Worm (Caenorhabditis elegans): ENCODE measurements around the gene F58F12.3.
A peak's percentile ranks its signal among the peaks of the same experiment; 100 is the strongest.

ce11 chrII:6347341-6348118 lies 43.6 kb downstream of the F58F12.3 start, which contains the start of gene lgg-1:
- TF ChIP-seq ama-1 (optimal IDR thresholded peaks at IDR 0.05) (peak; percentile 95), nhr-10 (tag; optimal IDR thresholded peaks at IDR 0.05) (peak; percentile 63), nhr-11 (tag; optimal IDR thresholded peaks at IDR 0.05) (peak; percentile 55), nhr-237 (tag; optimal IDR thresholded peaks at IDR 0.05) (no peak), hlh-30 (tag; optimal IDR thresholded peaks at IDR 0.05; ENCODE audit: insufficient read depth) (peak; percentile 84), unc-39 (tag; optimal IDR thresholded peaks at IDR 0.05) (no peak), mxl-2 (GFP tag; conservative IDR thresholded peaks at IDR 0.05) (no peak), sdz-12 (GFP tag; optimal IDR thresholded peaks at IDR 0.05) (peak; percentile 77)
